Fruit fly (Drosophila melanogaster) whole organism, embryonic: ENCODE measurements around the gene Plap.

Source experiments
- B-H1 ChIP-seq: fragments of 200-800 bp; sonication (Bioruptor generic); IDR thresholded peaks from 3 replicates; pipeline ENCODE4 v1.3.6; 2022; ENCODE audit warnings: missing biosample characterization, missing genetic modification characterization
- CG11247 ChIP-seq: fragments of 200-800 bp; sonication (Bioruptor generic); IDR thresholded peaks from 2 replicates; pipeline ENCODE4 v1.3.6; 2022; ENCODE audit warnings: missing biosample characterization, missing genetic modification characterization
- CG11560 ChIP-seq: fragments of 200-800 bp; sonication (Bioruptor generic); IDR thresholded peaks from 3 replicates; pipeline ENCODE4 v1.3.6; 2022; ENCODE audit warnings: missing biosample characterization, missing genetic modification characterization
- CG11695 ChIP-seq: fragments of 200-800 bp; sonication (Bioruptor generic); IDR thresholded peaks from 3 replicates; pipeline ENCODE4 v1.3.6; 2022; ENCODE audit warnings: missing biosample characterization, missing genetic modification characterization
- CG11723 ChIP-seq: fragments of 200-800 bp; sonication (Bioruptor generic); optimal IDR thresholded peaks from 2 replicates; lab custom pipeline; 2017; ENCODE audit warnings: missing biosample characterization, mild to moderate bottlenecking, missing genetic modification characterization
- CG15601 ChIP-seq: fragments of 200-800 bp; sonication (Bioruptor generic); optimal IDR thresholded peaks from 3 replicates; lab custom pipeline; 2019; ENCODE audit warnings: missing biosample characterization, mild to moderate bottlenecking, missing genetic modification characterization, moderate library complexity
- CG4404 ChIP-seq: fragments of 200-800 bp; sonication (Bioruptor generic); IDR thresholded peaks from 2 replicates; pipeline ENCODE4 v1.3.6; 2022; ENCODE audit warnings: missing biosample characterization, missing genetic modification characterization
- CG9727 ChIP-seq: fragments of 200-800 bp; sonication (Bioruptor generic); optimal IDR thresholded peaks from 3 replicates; lab custom pipeline; 2017; ENCODE audit warnings: missing biosample characterization, mild to moderate bottlenecking, missing genetic modification characterization
- D19A ChIP-seq: fragments of 200-800 bp; optimal IDR thresholded peaks from 3 replicates; lab custom pipeline; 2019; ENCODE audit warnings: missing biosample characterization, mild to moderate bottlenecking, missing genetic modification characterization, moderate library complexity
- Dfd ChIP-seq, 2 experiments: fragments of >200 bp; optimal IDR thresholded peaks; 2 replicates each; lab custom pipeline; 2017; ENCODE audit warnings: missing biosample characterization in 2 of 2, missing genetic modification characterization in 2 of 2
- Fer2 ChIP-seq: fragments of 200-800 bp; sonication (Bioruptor generic); optimal IDR thresholded peaks from 2 replicates; lab custom pipeline; 2018; ENCODE audit warnings: missing biosample characterization, mild to moderate bottlenecking, missing genetic modification characterization, moderate library complexity
- HLH3B ChIP-seq: fragments of 200-800 bp; sonication (Bioruptor generic); IDR thresholded peaks from 2 replicates; pipeline ENCODE4 v1.3.6; 2022; ENCODE audit warnings: missing biosample characterization, missing genetic modification characterization
- HmgZ ChIP-seq: fragments of 200-800 bp; sonication (Bioruptor generic); optimal IDR thresholded peaks from 2 replicates; lab custom pipeline; 2018; ENCODE audit warnings: missing biosample characterization, mild to moderate bottlenecking, missing genetic modification characterization
- Hmx ChIP-seq: fragments of 200-800 bp; sonication (Bioruptor generic); optimal IDR thresholded peaks from 2 replicates; lab custom pipeline; 2016; ENCODE audit warnings: missing biosample characterization, missing genetic modification characterization
- Hr3 ChIP-seq: fragments of 200-800 bp; sonication (Bioruptor generic); optimal IDR thresholded peaks from 3 replicates; lab custom pipeline; 2016; ENCODE audit warnings: missing biosample characterization, missing genetic modification characterization
- Hr51 ChIP-seq, 2 experiments: fragments of 200-800 bp; sonication (Bioruptor generic); optimal IDR thresholded peaks; 2 replicates in 1 of 2; 3 replicates in 1 of 2; lab custom pipeline; 2016 to 2018; ENCODE audit warnings: missing biosample characterization in 2 of 2, missing genetic modification characterization in 2 of 2, mild to moderate bottlenecking in 1 of 2, moderate library complexity in 1 of 2
- Max ChIP-seq: fragments of 200-800 bp; sonication (Bioruptor generic); optimal IDR thresholded peaks from 2 replicates; lab custom pipeline; 2016; ENCODE audit warnings: missing biosample characterization, mild to moderate bottlenecking, missing genetic modification characterization
- Pdp1 ChIP-seq, 2 experiments: fragments of 200-800 bp; sonication (Bioruptor generic); optimal IDR thresholded peaks; 3 replicates each; lab custom pipeline; 2016; ENCODE audit warnings: missing biosample characterization in 2 of 2, missing genetic modification characterization in 2 of 2, mild to moderate bottlenecking in 1 of 2, moderate library complexity in 1 of 2
- Sin3A ChIP-seq: fragments of >200 bp; optimal IDR thresholded peaks from 2 replicates; lab custom pipeline; 2018
- TFAM ChIP-seq: fragments of 200-800 bp; sonication (Bioruptor generic); optimal IDR thresholded peaks from 2 replicates; lab custom pipeline; 2017; ENCODE audit warnings: missing biosample characterization, missing genetic modification characterization, inconsistent platforms
- ac ChIP-seq: fragments of 200-800 bp; sonication (Bioruptor generic); optimal IDR thresholded peaks from 3 replicates; lab custom pipeline; 2017; ENCODE audit warnings: missing biosample characterization, mild to moderate bottlenecking, missing genetic modification characterization
- ash1 ChIP-seq: fragments of 200-800 bp; sonication (Bioruptor generic); optimal IDR thresholded peaks from 2 replicates; lab custom pipeline; 2018; ENCODE audit warnings: missing biosample characterization, mild to moderate bottlenecking, missing genetic modification characterization
- ato ChIP-seq: fragments of 200-800 bp; sonication (Bioruptor generic); IDR thresholded peaks from 2 replicates; pipeline ENCODE4 v1.3.6; 2022; ENCODE audit warnings: missing biosample characterization, missing genetic modification characterization; ENCODE audit not compliant: partially characterized antibody
- bcd ChIP-seq: fragments of 200-800 bp; sonication (Bioruptor generic); optimal IDR thresholded peaks from 2 replicates; lab custom pipeline; 2017; ENCODE audit warnings: missing biosample characterization, mild to moderate bottlenecking, missing genetic modification characterization
- cg ChIP-seq: fragments of 200-800 bp; sonication (Bioruptor generic); optimal IDR thresholded peaks from 3 replicates; lab custom pipeline; 2019; ENCODE audit warnings: missing biosample characterization, mild to moderate bottlenecking, missing genetic modification characterization, moderate library complexity
- crol ChIP-seq: fragments of 200-800 bp; sonication (Bioruptor generic); IDR thresholded peaks from 2 replicates; pipeline ENCODE4 v1.3.6; 2022; ENCODE audit warnings: missing biosample characterization, missing genetic modification characterization
- emc ChIP-seq: fragments of 200-800 bp; sonication (Bioruptor generic); optimal IDR thresholded peaks from 2 replicates; lab custom pipeline; 2016; ENCODE audit warnings: missing biosample characterization, missing genetic modification characterization
- exex ChIP-seq: fragments of 200-800 bp; sonication (Bioruptor generic); optimal IDR thresholded peaks from 4 replicates; lab custom pipeline; 2018; ENCODE audit warnings: missing biosample characterization, mild to moderate bottlenecking, missing genetic modification characterization, moderate library complexity
- eyg ChIP-seq: fragments of 200-800 bp; sonication (Bioruptor generic); optimal IDR thresholded peaks from 3 replicates; lab custom pipeline; 2016; ENCODE audit warnings: missing biosample characterization, missing genetic modification characterization
- grn ChIP-seq: fragments of 200-800 bp; sonication (Bioruptor generic); optimal IDR thresholded peaks from 3 replicates; lab custom pipeline; 2017; ENCODE audit warnings: missing biosample characterization, missing genetic modification characterization
- jumu ChIP-seq: fragments of 200-800 bp; sonication (Bioruptor generic); optimal IDR thresholded peaks from 3 replicates; lab custom pipeline; 2016; ENCODE audit warnings: missing biosample characterization, missing genetic modification characterization
- mirr ChIP-seq: fragments of 200-800 bp; sonication (Bioruptor generic); optimal IDR thresholded peaks from 3 replicates; lab custom pipeline; 2018; ENCODE audit warnings: missing biosample characterization, mild to moderate bottlenecking, missing genetic modification characterization
- nom ChIP-seq: fragments of 200-800 bp; sonication (Bioruptor generic); optimal IDR thresholded peaks from 2 replicates; lab custom pipeline; 2017; ENCODE audit warnings: missing biosample characterization, missing genetic modification characterization, mild to moderate bottlenecking, moderate library complexity, missing genetic modification reagents
- odd ChIP-seq: fragments of 200-800 bp; sonication (Bioruptor generic); optimal IDR thresholded peaks from 2 replicates; lab custom pipeline; 2017; ENCODE audit warnings: missing biosample characterization, mild to moderate bottlenecking, missing genetic modification characterization
- p53 ChIP-seq: fragments of 200-800 bp; sonication (Bioruptor generic); optimal IDR thresholded peaks from 2 replicates; lab custom pipeline; 2016; ENCODE audit warnings: missing biosample characterization, missing genetic modification characterization
- pros ChIP-seq: fragments of 200-800 bp; sonication (Bioruptor generic); optimal IDR thresholded peaks from 3 replicates; lab custom pipeline; 2019; ENCODE audit warnings: missing biosample characterization, mild to moderate bottlenecking, missing genetic modification characterization, moderate library complexity
- repo ChIP-seq: fragments of 200-800 bp; sonication (Bioruptor generic); optimal IDR thresholded peaks from 2 replicates; lab custom pipeline; 2016; ENCODE audit warnings: missing biosample characterization, missing genetic modification characterization
- rib ChIP-seq: fragments of 200-800 bp; sonication (Bioruptor generic); IDR thresholded peaks from 2 replicates; pipeline ENCODE4 v1.3.6; 2022; ENCODE audit warnings: missing biosample characterization, missing genetic modification characterization
- scrt ChIP-seq: fragments of 200-800 bp; sonication (Bioruptor generic); optimal IDR thresholded peaks from 2 replicates; lab custom pipeline; 2018; ENCODE audit warnings: missing biosample characterization, mild to moderate bottlenecking, missing genetic modification characterization, moderate library complexity
- sens ChIP-seq: fragments of 200-800 bp; sonication (Bioruptor generic); peaks from one replicate; lab custom pipeline; 2016; ENCODE audit warnings: missing biosample characterization, missing genetic modification characterization
- slbo ChIP-seq: fragments of 200-800 bp; sonication (Bioruptor generic); IDR thresholded peaks from 2 replicates; pipeline ENCODE4 v1.3.6; 2022; ENCODE audit warnings: missing biosample characterization, missing genetic modification characterization
- so ChIP-seq: fragments of 200-800 bp; sonication (Bioruptor generic); IDR thresholded peaks from 3 replicates; pipeline ENCODE4 v1.3.6; 2022; ENCODE audit warnings: missing biosample characterization, missing genetic modification characterization
- sug ChIP-seq: fragments of 200-800 bp; optimal IDR thresholded peaks from 2 replicates; lab custom pipeline; 2019; ENCODE audit warnings: missing biosample characterization, mild to moderate bottlenecking, missing genetic modification characterization, moderate library complexity
- twi ChIP-seq: fragments of 200-800 bp; optimal IDR thresholded peaks from 2 replicates; lab custom pipeline; 2019; ENCODE audit warnings: missing biosample characterization, mild to moderate bottlenecking, missing genetic modification characterization, moderate library complexity
- vvl ChIP-seq: fragments of 200-800 bp; sonication (Bioruptor generic); IDR thresholded peaks from 2 replicates; pipeline ENCODE4 v1.3.6; 2022; ENCODE audit warnings: missing biosample characterization, missing genetic modification characterization
- yki ChIP-seq: fragments of >200 bp; optimal IDR thresholded peaks from 3 replicates; lab custom pipeline; 2018

The Plap gene

dm6 chr2L:1157357-1157678, 12.8 kb downstream of the Plap start (continued):
- TF ChIP-seq CG9727 (no peak), odd (GFP tag; lab: Kevin White, UChicago) (no peak), sens (GFP tag; lab: Kevin White, UChicago) (peak; percentile 60), Hr51 (GFP tag; optimal IDR thresholded peaks at IDR 0.05; lab: Kevin White, UChicago) (no peak), sug (no peak), rib (GFP tag; lab: Robert Waterston, UW) (no peak), grn (GFP tag; lab: Kevin White, UChicago) (peak; percentile 80), ac (GFP tag; lab: Kevin White, UChicago) (no peak), ato (GFP tag; lab: Robert Waterston, UW) (no peak), nom (no peak), CG11560 (tag; lab: Robert Waterston, UW) (no peak), CG11723 (GFP tag; lab: Kevin White, UChicago) (no peak), Max (GFP tag; lab: Kevin White, UChicago) (no peak), p53 (GFP tag; lab: Kevin White, UChicago) (peak; percentile 21), emc (GFP tag; lab: Kevin White, UChicago) (no peak), Sin3A (lab: Kevin White, UChicago) (no peak), pros (GFP tag; lab: Kevin White, UChicago) (peak; percentile 60), CG15601 (tag; lab: Kevin White, UChicago) (no peak), yki (lab: Kevin White, UChicago) (no peak), mirr (peak; percentile 33), scrt (no peak), repo (GFP tag; lab: Kevin White, UChicago) (no peak), HmgZ (peak; percentile 20), HLH3B (GFP tag; lab: Robert Waterston, UW) (no peak), twi (tag; lab: Kevin White, UChicago) (no peak), CG11695 (GFP tag; lab: Robert Waterston, UW) (no peak), D19A (tag; lab: Kevin White, UChicago) (no peak), bcd (GFP tag; lab: Kevin White, UChicago) (no peak), TFAM (GFP tag; lab: Kevin White, UChicago) (no peak), exex (tag; lab: Kevin White, UChicago) (peak; percentile 64), eyg (GFP tag; lab: Kevin White, UChicago) (no peak), CG4404 (GFP tag; lab: Robert Waterston, UW) (no peak), Dfd (GFP tag; optimal IDR thresholded peaks at IDR 0.05; lab: Kevin White, UChicago) (no peak), Fer2 (tag; lab: Kevin White, UChicago) (no peak), vvl (GFP tag; lab: Robert Waterston, UW) (no peak), Hr3 (GFP tag; lab: Kevin White, UChicago) (no peak), ash1 (GFP tag; lab: Kevin White, UChicago) (no peak), Pdp1 (GFP tag; optimal IDR thresholded peaks at IDR 0.05; lab: Kevin White, UChicago) (peak in 1 of 2 experiments; percentile 92), slbo (GFP tag; lab: Robert Waterston, UW) (0 out of 2 replicates have a peak, but pooled peaks have one; percentile 8), CG11247 (GFP tag; lab: Robert Waterston, UW) (no peak), jumu (GFP tag; lab: Kevin White, UChicago) (no peak), B-H1 (GFP tag; lab: Robert Waterston, UW) (no peak), crol (no peak), cg (GFP tag; lab: Kevin White, UChicago) (no peak), so (GFP tag; lab: Robert Waterston, UW) (0 out of 3 replicates have a peak, but pooled peaks have one; percentile 20), Hmx (GFP tag; lab: Kevin White, UChicago) (no peak)
- TF ChIP-seq, all 482 proteins: peak for 13
